Fruit fly (Drosophila melanogaster): ENCODE measurements around the gene mRpL23.

The mRpL23 gene

DNA sequence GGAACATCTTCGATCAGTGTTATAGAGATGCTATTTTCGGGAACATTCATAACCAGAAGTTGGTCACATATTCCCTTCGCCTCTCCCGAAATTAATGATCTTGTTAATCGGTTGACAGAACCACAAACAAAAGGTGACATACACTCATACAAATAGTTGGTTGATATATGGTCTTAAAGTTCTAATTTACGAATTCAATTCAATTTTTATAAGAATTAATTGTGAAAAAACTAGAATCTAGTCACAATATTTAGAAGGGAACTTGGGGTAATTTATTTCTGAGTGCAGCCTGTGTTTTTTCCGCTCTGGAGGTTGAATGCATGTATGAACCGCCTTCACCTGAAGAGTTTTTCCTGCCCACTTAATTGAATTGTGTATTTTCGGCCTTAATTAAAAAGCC is 26.3 kb upstream of the mRpL23 start:
- TF ChIP-seq h (optimal IDR thresholded peaks at IDR 0.05) (no peak), psq (optimal IDR thresholded peaks at IDR 0.05) (no peak), Myc (optimal IDR thresholded peaks at IDR 0.05) (no peak), Sin3A (optimal IDR thresholded peaks at IDR 0.05) (no peak), ttk (optimal IDR thresholded peaks at IDR 0.05) (no peak), insv (optimal IDR thresholded peaks at IDR 0.05) (no peak)

dm6 chr3L:2398636-2399035 is 25.1 kb upstream of the mRpL23 start:
- TF ChIP-seq insv (optimal IDR thresholded peaks at IDR 0.05) (no peak), ttk (optimal IDR thresholded peaks at IDR 0.05) (no peak), psq (optimal IDR thresholded peaks at IDR 0.05) (no peak), h (optimal IDR thresholded peaks at IDR 0.05) (no peak), Myc (optimal IDR thresholded peaks at IDR 0.05) (no peak), Sin3A (optimal IDR thresholded peaks at IDR 0.05) (no peak)

dm6 chr3L:2397571-2398187 is 24.2 kb upstream of the mRpL23 start:
- TF ChIP-seq ttk (optimal IDR thresholded peaks at IDR 0.05), result no peak
- no peak for TF ChIP-seq h (optimal IDR thresholded peaks at IDR 0.05)
- no peak for TF ChIP-seq Myc (optimal IDR thresholded peaks at IDR 0.05)
- TF ChIP-seq insv (optimal IDR thresholded peaks at IDR 0.05), result no peak
- TF ChIP-seq psq (optimal IDR thresholded peaks at IDR 0.05), result no peak
- TF ChIP-seq Sin3A (optimal IDR thresholded peaks at IDR 0.05), result no peak

DNA sequence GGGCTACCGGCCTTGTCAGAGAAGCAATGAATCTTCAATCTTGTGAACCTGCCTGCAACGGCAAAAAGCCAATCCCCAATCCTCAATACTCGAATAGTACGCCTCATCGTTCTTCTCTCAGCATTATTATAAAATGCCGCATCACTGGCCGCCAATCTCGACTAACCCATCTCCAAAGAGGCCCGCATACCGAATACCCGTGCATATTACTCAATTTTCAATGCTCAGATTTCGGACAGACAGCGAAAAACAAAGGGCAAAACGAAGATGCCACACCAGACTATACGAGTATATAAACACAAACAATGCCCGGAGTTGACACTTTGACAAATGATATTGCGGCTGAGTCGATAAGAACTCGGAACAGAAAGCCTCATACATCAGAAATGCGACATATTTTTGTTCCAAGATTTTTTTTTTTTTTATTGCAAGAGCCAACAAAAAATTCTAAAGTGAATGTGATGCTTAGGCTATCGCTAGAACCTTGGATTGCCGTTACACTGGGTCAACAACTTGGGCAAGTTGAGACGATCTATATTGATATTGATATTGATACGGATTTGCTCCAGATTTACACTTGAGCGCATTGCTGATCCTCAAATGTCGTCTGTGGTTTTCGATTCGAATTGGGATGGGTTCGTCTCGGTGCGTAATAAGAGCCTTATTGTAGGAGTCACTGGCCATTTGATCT is 19.4 kb upstream of the mRpL23 start:
- TF ChIP-seq ttk (optimal IDR thresholded peaks at IDR 0.05), result no peak
- TF ChIP-seq insv (optimal IDR thresholded peaks at IDR 0.05), result no peak
- no peak for TF ChIP-seq Sin3A (optimal IDR thresholded peaks at IDR 0.05)
- TF ChIP-seq h (optimal IDR thresholded peaks at IDR 0.05), result no peak
- no peak for TF ChIP-seq Myc (optimal IDR thresholded peaks at IDR 0.05)
- no peak for TF ChIP-seq psq (optimal IDR thresholded peaks at IDR 0.05)

dm6 chr3L:2390889-2391288 is 17.4 kb upstream of the mRpL23 start, which contains the start of the genes CG32298 and CG32299:
Gene CG32298, minus strand, starts transcription at chr3L:2390989.
Gene CG32299, minus strand, starts transcription at chr3L:2390989.
- no peak for TF ChIP-seq insv (optimal IDR thresholded peaks at IDR 0.05)
- no peak for TF ChIP-seq h (optimal IDR thresholded peaks at IDR 0.05)
- TF ChIP-seq psq (optimal IDR thresholded peaks at IDR 0.05), result no peak
- no peak for TF ChIP-seq Myc (optimal IDR thresholded peaks at IDR 0.05)
- no peak for TF ChIP-seq Sin3A (optimal IDR thresholded peaks at IDR 0.05)
- no peak for TF ChIP-seq ttk (optimal IDR thresholded peaks at IDR 0.05)

dm6 chr3L:2388683-2389315 is 15.3 kb upstream of the mRpL23 start, which contains the start of gene Mzt1:
Gene Mzt1, plus strand, starts transcription at chr3L:2389265.
- TF ChIP-seq psq (optimal IDR thresholded peaks at IDR 0.05) (no peak), insv (optimal IDR thresholded peaks at IDR 0.05) (no peak), ttk (optimal IDR thresholded peaks at IDR 0.05) (no peak), Myc (optimal IDR thresholded peaks at IDR 0.05) (no peak), h (optimal IDR thresholded peaks at IDR 0.05) (no peak), Sin3A (optimal IDR thresholded peaks at IDR 0.05) (no peak)

DNA sequence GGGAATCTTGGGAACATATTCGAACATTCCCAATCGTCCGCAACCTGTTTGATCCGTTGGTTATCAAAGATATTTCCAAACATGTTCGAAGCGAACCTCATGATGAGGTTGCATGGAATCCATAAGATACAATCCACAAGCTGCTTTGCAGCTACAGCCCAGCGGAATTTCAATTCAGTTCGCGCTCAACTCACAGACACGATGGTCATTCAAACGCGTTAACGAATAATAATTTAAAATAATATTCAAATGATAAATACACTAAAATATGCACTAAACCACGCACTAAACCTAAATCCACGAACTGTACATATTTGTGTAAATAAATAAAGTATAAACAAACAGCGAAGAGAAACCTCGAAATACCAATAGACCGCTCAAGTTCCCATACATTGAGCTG is 14.3 kb upstream of the mRpL23 start:
- TF ChIP-seq psq (optimal IDR thresholded peaks at IDR 0.05) (no peak), insv (optimal IDR thresholded peaks at IDR 0.05) (no peak), Sin3A (optimal IDR thresholded peaks at IDR 0.05) (no peak), Myc (optimal IDR thresholded peaks at IDR 0.05) (no peak), ttk (optimal IDR thresholded peaks at IDR 0.05) (no peak), h (optimal IDR thresholded peaks at IDR 0.05) (no peak)

DNA sequence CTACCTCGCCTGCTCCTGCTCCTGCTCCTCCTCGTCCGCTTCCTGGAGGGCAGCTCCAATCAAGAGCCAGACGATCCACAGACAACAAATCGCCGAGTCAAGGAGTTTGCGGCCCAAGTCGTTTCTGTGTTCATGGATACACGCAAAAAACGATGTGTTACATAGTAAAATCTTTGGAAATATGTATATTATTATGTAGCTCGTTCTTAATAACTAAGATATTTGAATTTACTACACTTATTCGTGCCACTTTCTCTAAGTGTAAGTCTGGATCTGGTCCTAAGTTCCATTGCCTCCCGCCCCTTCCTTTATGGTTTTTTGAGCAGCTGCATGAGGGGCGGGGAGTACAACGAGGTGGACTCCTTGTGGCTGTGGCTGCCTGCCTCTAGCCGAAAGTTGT is 12.9 kb upstream of the mRpL23 start:
- TF ChIP-seq Sin3A (optimal IDR thresholded peaks at IDR 0.05), result no peak
- no peak for TF ChIP-seq h (optimal IDR thresholded peaks at IDR 0.05)
- TF ChIP-seq ttk (optimal IDR thresholded peaks at IDR 0.05), result no peak
- TF ChIP-seq psq (optimal IDR thresholded peaks at IDR 0.05), result no peak
- no peak for TF ChIP-seq Myc (optimal IDR thresholded peaks at IDR 0.05)
- no peak for TF ChIP-seq insv (optimal IDR thresholded peaks at IDR 0.05)

DNA sequence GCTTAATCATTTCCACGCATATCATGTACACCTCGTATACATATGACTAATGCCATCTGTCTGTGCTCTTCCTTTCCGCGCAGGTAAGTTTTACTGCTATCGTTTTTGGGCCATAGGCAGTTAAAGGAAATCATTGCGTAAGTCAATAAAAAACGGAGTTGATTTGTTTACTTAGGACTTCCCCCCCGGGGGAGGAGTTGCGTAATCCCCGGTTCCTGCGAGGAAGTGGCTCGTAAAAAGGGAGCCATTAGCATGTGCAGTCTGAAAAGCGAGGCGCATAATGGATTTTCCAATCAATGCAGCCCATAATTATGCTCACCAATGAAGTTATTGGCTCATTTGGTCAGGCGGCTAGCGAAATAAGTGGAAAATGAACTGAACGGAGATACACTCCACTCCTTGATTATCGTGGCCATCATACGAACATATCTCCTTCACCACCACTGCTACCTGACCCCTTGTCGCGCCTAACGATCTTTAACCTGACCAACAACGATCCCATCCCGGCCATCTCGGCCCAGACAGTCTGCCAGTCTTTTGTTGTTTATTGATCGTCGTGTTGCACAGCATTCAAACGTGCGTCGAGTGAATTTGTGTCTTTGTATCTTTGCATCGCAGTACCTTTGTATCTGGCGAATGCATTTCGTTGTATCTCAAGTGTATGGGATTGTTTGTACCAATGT is 12.0 kb upstream of the mRpL23 start:
- TF ChIP-seq h (optimal IDR thresholded peaks at IDR 0.05) (no peak), Sin3A (optimal IDR thresholded peaks at IDR 0.05) (no peak), ttk (optimal IDR thresholded peaks at IDR 0.05) (no peak)

- TF ChIP-seq Sin3A (optimal IDR thresholded peaks at IDR 0.05), result no peak
- no peak for TF ChIP-seq h (optimal IDR thresholded peaks at IDR 0.05)
- TF ChIP-seq insv (optimal IDR thresholded peaks at IDR 0.05), result no peak
Measured at dm6 chr3L:2379472-2379871, 6.0 kb upstream of the mRpL23 start.

DNA sequence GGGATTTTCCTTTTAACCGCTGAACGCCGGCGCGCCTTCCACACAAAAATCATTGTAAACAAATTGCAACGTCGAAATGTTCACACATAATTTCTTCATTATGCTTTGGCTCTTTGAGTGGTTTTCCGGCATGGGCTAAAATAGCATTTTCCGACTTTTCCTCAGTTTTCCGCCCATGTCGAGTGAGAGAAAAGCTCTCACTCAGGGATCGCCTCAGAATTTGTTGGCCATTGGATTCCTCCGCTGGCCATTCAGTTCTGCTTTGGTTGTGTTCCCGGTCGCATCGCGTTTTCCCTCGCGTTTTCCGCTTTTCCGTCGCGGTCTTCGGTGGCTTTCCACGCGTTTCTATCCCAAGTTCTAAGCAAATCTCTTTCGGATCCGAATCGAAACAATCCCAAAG is 5.0 kb upstream of the mRpL23 start:
- no peak for TF ChIP-seq h (optimal IDR thresholded peaks at IDR 0.05)
- no peak for TF ChIP-seq Myc (optimal IDR thresholded peaks at IDR 0.05)
- no peak for TF ChIP-seq psq (optimal IDR thresholded peaks at IDR 0.05)
- no peak for TF ChIP-seq insv (optimal IDR thresholded peaks at IDR 0.05)
- no peak for TF ChIP-seq ttk (optimal IDR thresholded peaks at IDR 0.05)
- TF ChIP-seq Sin3A (optimal IDR thresholded peaks at IDR 0.05), result no peak

Measured in Kc167 (cell line).